Worm (Caenorhabditis elegans): ENCODE results near the gene F58E6.6.
A peak's percentile ranks its signal among the peaks of the same experiment; 100 is the strongest.

Gene F58E6.6

ce11 chrV:9789657-9790261 lies 36.9 kb upstream of the F58E6.6 start, which contains the start of gene ztf-7 (continued):
- TF ChIP-seq F57A8.1 (GFP tag; optimal IDR thresholded peaks at IDR 0.05) (no peak), lin-40 (tag; optimal IDR thresholded peaks at IDR 0.05) (peak; percentile 97), lag-1 (GFP tag; IDR thresholded peaks at IDR 0.05) (0 out of 2 replicates have a peak, but pooled peaks have one; percentile 56), nhr-27 (tag; optimal IDR thresholded peaks at IDR 0.05) (peak; percentile 8), efl-1 (GFP tag; optimal IDR thresholded peaks at IDR 0.05) (peak; percentile 36), T07F8.4 (tag; optimal IDR thresholded peaks at IDR 0.05) (no peak), ceh-91 (GFP tag; IDR thresholded peaks at IDR 0.05) (peak; percentile 37; the same call in 1 of the 2 replicates), F55B11.4 (tag; optimal IDR thresholded peaks at IDR 0.05; ENCODE audit: borderline replicate concordance, insufficient read depth) (no peak), lsl-1 (GFP tag; optimal IDR thresholded peaks at IDR 0.05) (peak; percentile 68), T26A5.8 (tag; optimal IDR thresholded peaks at IDR 0.05) (no peak), K12H6.12 (tag; optimal IDR thresholded peaks at IDR 0.05) (peak; percentile 97), aptf-3 (GFP tag; IDR thresholded peaks at IDR 0.05) (no peak), snpc-3.4 (tag; optimal IDR thresholded peaks at IDR 0.05) (no peak), nfya-1 (tag; optimal IDR thresholded peaks at IDR 0.05; ENCODE audit: borderline replicate concordance, insufficient read depth) (no peak), sptf-2 (GFP tag; optimal IDR thresholded peaks at IDR 0.05) (no peak), pha-4 (tag; optimal IDR thresholded peaks at IDR 0.05) (no peak), cebp-1 (GFP tag; IDR thresholded peaks at IDR 0.05) (peak; percentile 75), cebp-1 (tag; optimal IDR thresholded peaks at IDR 0.05) (peak; percentile 96), madf-3 (GFP tag; IDR thresholded peaks at IDR 0.05) (peak; percentile 88), B0035.1 (tag; optimal IDR thresholded peaks at IDR 0.05) (peak; percentile 77), ZK185.1 (tag; optimal IDR thresholded peaks at IDR 0.05; ENCODE audit: poor library complexity, severe bottlenecking) (peak; percentile 78), hsf-1 (GFP tag; IDR thresholded peaks at IDR 0.05) (peak; percentile 62; the same call in 1 of the 2 replicates), dox-1 (GFP tag; IDR thresholded peaks at IDR 0.05) (peak; percentile 98), sdz-38 (tag; optimal IDR thresholded peaks at IDR 0.05) (no peak), dpl-1 (GFP tag; optimal IDR thresholded peaks at IDR 0.05) (peak; percentile 49), F10E7.11 (tag; optimal IDR thresholded peaks at IDR 0.05) (no peak), repo-1 (tag; optimal IDR thresholded peaks at IDR 0.05) (peak; percentile 96), sea-2 (GFP tag; IDR thresholded peaks at IDR 0.05) (peak; percentile 70; the same call in 1 of the 2 replicates)

- TF ChIP-seq let-526 (GFP tag; IDR thresholded peaks at IDR 0.05) (no peak), ccch-3 (GFP tag; optimal IDR thresholded peaks at IDR 0.05) (no peak), C06A6.2 (GFP tag; conservative IDR thresholded peaks at IDR 0.05) (0 out of 2 replicates have a peak, but pooled peaks have one; percentile 10), B0336.3 (GFP tag; IDR thresholded peaks at IDR 0.05) (peak; percentile 47; the same call in 1 of the 2 replicates), zim-3 (tag; optimal IDR thresholded peaks at IDR 0.05) (peak; percentile 52), hsf-1 (GFP tag; IDR thresholded peaks at IDR 0.05) (peak; percentile 68), F10E7.11 (tag; optimal IDR thresholded peaks at IDR 0.05) (peak; percentile 13), him-1 (tag; optimal IDR thresholded peaks at IDR 0.05) (no peak), atf-7 (tag; optimal IDR thresholded peaks at IDR 0.05) (peak; percentile 46), ztf-22 (GFP tag; optimal IDR thresholded peaks at IDR 0.05) (no peak), snpc-4 (GFP tag; optimal IDR thresholded peaks at IDR 0.05) (peak; percentile 33), snpc-4 (tag; optimal IDR thresholded peaks at IDR 0.05) (no peak), lag-1 (GFP tag; IDR thresholded peaks at IDR 0.05) (no peak), ama-1 (optimal IDR thresholded peaks at IDR 0.05) (peak; percentile 72), ama-1 (GFP tag; optimal IDR thresholded peaks at IDR 0.05) (peak; percentile 14 to 36), snpc-1.1 (tag; optimal IDR thresholded peaks at IDR 0.05; ENCODE audit: insufficient read depth) (peak; percentile 11), ceh-79 (tag; optimal IDR thresholded peaks at IDR 0.05) (no peak), lin-54 (GFP tag; optimal IDR thresholded peaks at IDR 0.05) (peak; percentile 21), chd-7 (tag; optimal IDR thresholded peaks at IDR 0.05) (peak; percentile 80), dpff-1 (tag; optimal IDR thresholded peaks at IDR 0.05) (no peak), lsl-1 (GFP tag; optimal IDR thresholded peaks at IDR 0.05) (peak; percentile 12), rpc-1 (optimal IDR thresholded peaks at IDR 0.05) (no peak), rpc-1 (tag; optimal IDR thresholded peaks at IDR 0.05) (no peak), F39B2.1 (GFP tag; IDR thresholded peaks at IDR 0.05) (no peak)
Measured at ce11 chrV:9786721-9787131, 33.9 kb upstream of the F58E6.6 start, which contains the start of gene F46B6.6. TSS of gene F46B6.6 (minus strand) at chrV:9786868.

All from whole organism, young adult.